Fruit fly (Drosophila melanogaster): ENCODE measurements around the gene sals.

sals gene

dm6 chr3R:11458851-11459175 lies 7.2 kb upstream of the sals start:
- TF ChIP-seq CG12605 (GFP tag; IDR thresholded peaks at IDR 0.05): no peak
- TF ChIP-seq CG9948 (tag; optimal IDR thresholded peaks at IDR 0.05): no peak
- no peak for TF ChIP-seq CG13204 (GFP tag; optimal IDR thresholded peaks at IDR 0.05)
- TF ChIP-seq rn (GFP tag; IDR thresholded peaks at IDR 0.05): no peak

dm6 chr3R:11458022-11458850 lies 6.6 kb upstream of the sals start:
- TF ChIP-seq fd96Ca (GFP tag; IDR thresholded peaks at IDR 0.05) (0 out of 3 replicates have a peak, but pooled peaks have one; percentile 16), Ets98B (GFP tag; IDR thresholded peaks at IDR 0.05) (no peak), CG32121 (GFP tag; IDR thresholded peaks at IDR 0.05) (no peak)

DNA sequence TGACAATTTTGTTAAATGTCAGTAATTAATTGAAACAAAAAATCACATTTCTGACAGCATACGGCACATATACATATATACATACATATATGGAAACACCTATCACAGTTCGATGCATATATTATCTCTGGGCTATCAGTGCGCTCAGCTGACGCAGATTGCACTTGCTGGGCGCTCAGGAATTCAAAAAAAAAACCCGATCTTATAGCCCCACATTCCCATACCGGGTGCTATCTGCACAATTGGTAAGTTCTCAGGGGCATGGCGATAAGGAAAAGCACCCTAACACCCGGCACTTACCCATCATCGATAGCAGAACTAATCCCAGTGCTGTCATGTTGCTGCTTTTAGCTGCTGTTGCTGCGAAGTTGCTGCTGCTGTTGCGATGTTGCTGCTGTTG lies 5.7 kb upstream of the sals start:
- TF ChIP-seq rn (GFP tag; IDR thresholded peaks at IDR 0.05) (no peak), fd96Ca (GFP tag; IDR thresholded peaks at IDR 0.05) (no peak), Snoo (tag; optimal IDR thresholded peaks at IDR 0.05) (no peak), CG32121 (GFP tag; IDR thresholded peaks at IDR 0.05) (no peak), CG8159 (tag; optimal IDR thresholded peaks at IDR 0.05) (no peak), CG14655 (GFP tag; optimal IDR thresholded peaks at IDR 0.05) (no peak), Pif1A (GFP tag; optimal IDR thresholded peaks at IDR 0.05) (no peak), CG12605 (GFP tag; IDR thresholded peaks at IDR 0.05) (no peak), gl (tag; optimal IDR thresholded peaks at IDR 0.05) (no peak), CG34367 (tag; optimal IDR thresholded peaks at IDR 0.05) (no peak), CG4496 (GFP tag; IDR thresholded peaks at IDR 0.05) (no peak), CG17806 (tag; optimal IDR thresholded peaks at IDR 0.05) (no peak), Ets98B (GFP tag; IDR thresholded peaks at IDR 0.05) (no peak), D1 (tag; optimal IDR thresholded peaks at IDR 0.05) (no peak), CG8301 (tag; optimal IDR thresholded peaks at IDR 0.05) (no peak)

DNA sequence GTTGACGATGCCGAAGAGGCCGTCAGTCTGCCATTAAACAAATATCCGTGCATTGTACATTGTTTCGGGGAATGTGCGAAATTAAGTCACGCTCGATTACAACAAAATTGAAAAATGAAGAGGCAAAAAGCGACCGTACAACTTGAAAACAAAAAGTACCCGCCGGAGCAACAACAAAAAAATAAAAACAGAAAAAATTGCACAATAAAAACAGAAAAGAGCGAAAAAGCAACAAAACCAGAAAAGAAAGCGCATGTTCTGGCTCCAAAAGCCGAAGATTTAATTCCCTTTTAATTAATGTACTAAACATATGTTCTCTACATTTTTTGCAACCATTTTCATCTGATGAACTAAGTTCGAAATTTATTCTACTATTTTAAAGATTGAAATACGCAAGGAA lies 4.9 kb upstream of the sals start:
- TF ChIP-seq CG8159 (tag; optimal IDR thresholded peaks at IDR 0.05): peak; percentile 39
- TF ChIP-seq Pif1A (GFP tag; optimal IDR thresholded peaks at IDR 0.05): peak; percentile 36
- peak; percentile 28 for TF ChIP-seq CG15710 (tag; optimal IDR thresholded peaks at IDR 0.05)
- peak; percentile 58 for TF ChIP-seq Snoo (tag; optimal IDR thresholded peaks at IDR 0.05)
- no peak for TF ChIP-seq CG10348 (GFP tag; IDR thresholded peaks at IDR 0.05)

- peak; percentile 7 for TF ChIP-seq Pif1B (GFP tag; optimal IDR thresholded peaks at IDR 0.05)
- TF ChIP-seq CG15710 (tag; optimal IDR thresholded peaks at IDR 0.05): no peak
- TF ChIP-seq gl (tag; optimal IDR thresholded peaks at IDR 0.05): no peak
- TF ChIP-seq CG12605 (GFP tag; IDR thresholded peaks at IDR 0.05): no peak
- peak; percentile 28; the same call in 1 of the 2 replicates for TF ChIP-seq CG10348 (GFP tag; IDR thresholded peaks at IDR 0.05)
- peak; percentile 24 for TF ChIP-seq CG8159 (tag; optimal IDR thresholded peaks at IDR 0.05)
- no peak for TF ChIP-seq CG13204 (GFP tag; optimal IDR thresholded peaks at IDR 0.05)
- no peak for TF ChIP-seq CG8301 (tag; optimal IDR thresholded peaks at IDR 0.05)
- peak; percentile 64 for TF ChIP-seq Snoo (tag; optimal IDR thresholded peaks at IDR 0.05)
- no peak for TF ChIP-seq EcR (GFP tag; optimal IDR thresholded peaks at IDR 0.05)
- peak; percentile 32 for TF ChIP-seq Pif1A (GFP tag; optimal IDR thresholded peaks at IDR 0.05)
- peak; percentile 9 for TF ChIP-seq CG17806 (tag; optimal IDR thresholded peaks at IDR 0.05)
- TF ChIP-seq CG32121 (GFP tag; IDR thresholded peaks at IDR 0.05): peak; percentile 48
- TF ChIP-seq CG9948 (tag; optimal IDR thresholded peaks at IDR 0.05): peak; percentile 26
- 0 out of 3 replicates have a peak, but pooled peaks have one; percentile 38 for TF ChIP-seq fd96Ca (GFP tag; IDR thresholded peaks at IDR 0.05)
- TF ChIP-seq Ets98B (GFP tag; IDR thresholded peaks at IDR 0.05): no peak
- TF ChIP-seq CG14655 (GFP tag; optimal IDR thresholded peaks at IDR 0.05): peak; percentile 37
- no peak for TF ChIP-seq D1 (tag; optimal IDR thresholded peaks at IDR 0.05)
- TF ChIP-seq CG4496 (GFP tag; IDR thresholded peaks at IDR 0.05): peak; percentile 45; the same call in 1 of the 3 replicates
These were observed 2.8 kb upstream of the sals start for dm6 chr3R:11454210-11454904.

DNA sequence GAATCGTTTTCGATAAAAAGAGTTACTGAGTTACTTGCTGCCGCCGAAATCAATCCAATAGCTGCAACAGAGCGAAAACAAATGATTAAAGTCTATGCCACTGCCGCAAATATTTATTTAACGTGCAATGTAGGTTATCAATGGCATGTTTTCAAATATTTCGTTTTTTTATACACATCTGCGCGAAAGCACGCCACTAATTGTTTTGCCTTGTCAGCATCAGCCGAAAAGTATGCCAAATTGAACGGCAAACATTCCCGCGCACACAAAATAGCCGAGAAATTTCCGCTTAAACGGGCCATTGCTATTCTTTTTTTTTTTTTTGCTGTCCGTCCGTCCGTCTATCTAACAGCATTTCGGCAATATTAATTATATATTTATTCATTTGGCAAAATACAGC lies 450 bp upstream of the sals start:
- TF ChIP-seq CG14655 (GFP tag; optimal IDR thresholded peaks at IDR 0.05) (no peak), CG8301 (tag; optimal IDR thresholded peaks at IDR 0.05) (no peak), CG4496 (GFP tag; IDR thresholded peaks at IDR 0.05) (peak; percentile 71)

DNA sequence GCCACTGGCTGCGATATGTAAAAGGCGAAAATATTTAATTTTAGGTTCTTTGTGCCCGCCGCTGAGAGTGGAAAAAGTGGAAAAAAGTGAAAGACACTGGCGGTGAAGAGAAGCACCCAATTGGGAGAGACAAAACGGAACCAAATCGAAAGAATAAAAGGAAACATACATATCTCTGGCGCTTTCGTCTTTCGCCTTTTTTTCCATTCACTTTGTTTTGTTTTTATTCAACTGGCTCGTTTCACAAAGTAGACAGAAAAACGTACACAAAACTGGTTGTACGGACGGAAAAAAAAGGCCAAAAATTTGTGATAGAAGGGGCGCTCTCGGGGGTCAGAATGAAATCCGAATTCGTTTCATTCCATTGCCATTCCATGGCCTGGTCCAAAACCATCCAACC lies 1.9 kb downstream of the sals start:
- TF ChIP-seq gl (tag; optimal IDR thresholded peaks at IDR 0.05): peak; percentile 13
- TF ChIP-seq Snoo (tag; optimal IDR thresholded peaks at IDR 0.05): peak; percentile 6
- TF ChIP-seq CG12605 (GFP tag; IDR thresholded peaks at IDR 0.05): 0 out of 2 replicates have a peak, but pooled peaks have one; percentile 14
- no peak for TF ChIP-seq CG34367 (tag; optimal IDR thresholded peaks at IDR 0.05)
